Worm (Caenorhabditis elegans) whole organism, L3 larva: ENCODE measurements around the gene R11A8.1.

Experiments
- ama-1 ChIP-seq: fragments of 150-350 bp; optimal IDR thresholded peaks from 2 replicates; lab custom pipeline; 2018
- ceh-16 ChIP-seq: sonication (generic microtip); optimal IDR thresholded peaks from 2 replicates; lab custom pipeline; 2017; ENCODE audit warnings: missing biosample characterization, missing genetic modification characterization
- ceh-28 ChIP-seq: fragments of 150-350 bp; optimal IDR thresholded peaks from 2 replicates; lab custom pipeline; 2014; ENCODE audit warnings: missing biosample characterization, missing genetic modification reagents, missing genetic modification characterization
- ceh-82 ChIP-seq: fragments of 150-350 bp; optimal IDR thresholded peaks from 2 replicates; lab custom pipeline; 2014; ENCODE audit warnings: missing biosample characterization, missing genetic modification characterization
- ceh-9 ChIP-seq: sonication (generic microtip); optimal IDR thresholded peaks from 2 replicates; lab custom pipeline; 2018; ENCODE audit warnings: missing biosample characterization, missing genetic modification characterization
- egl-27 ChIP-seq: sonication (generic microtip); optimal IDR thresholded peaks from 4 replicates; lab custom pipeline; 2017; ENCODE audit warnings: missing biosample characterization, missing genetic modification reagents, missing genetic modification characterization
- egl-5 ChIP-seq: fragments of 150-350 bp; optimal IDR thresholded peaks from 2 replicates; lab custom pipeline; 2017; ENCODE audit warnings: missing biosample characterization, missing genetic modification reagents, missing genetic modification characterization, inconsistent platforms
- elt-2 ChIP-seq: sonication (generic microtip); optimal IDR thresholded peaks from 2 replicates; lab custom pipeline; 2016; ENCODE audit warnings: missing genetic modification reagents, mild to moderate bottlenecking, missing genetic modification characterization, missing compliant biosample characterization
- elt-3 ChIP-seq, 3 experiments: fragments of 150-350 bp in 1 of 3; sonication (generic microtip) in 2 of 3; optimal IDR thresholded peaks; 2 replicates in 2 of 3; 4 replicates in 1 of 3; lab custom pipeline; 2014 to 2017; ENCODE audit warnings: missing biosample characterization in 3 of 3, missing genetic modification characterization in 3 of 3
- fkh-10 ChIP-seq: sonication (generic microtip); optimal IDR thresholded peaks from 2 replicates; lab custom pipeline; 2017; ENCODE audit warnings: missing biosample characterization, missing genetic modification reagents, missing genetic modification characterization
- fkh-2 ChIP-seq: fragments of 150-350 bp; optimal IDR thresholded peaks from 2 replicates; lab custom pipeline; 2014; ENCODE audit warnings: missing biosample characterization, missing genetic modification reagents, missing genetic modification characterization
- fos-1 ChIP-seq: fragments of 150-350 bp; optimal IDR thresholded peaks from 2 replicates; lab custom pipeline; 2014; ENCODE audit warnings: missing biosample characterization, missing genetic modification characterization
- hmg-11 ChIP-seq: sonication (generic microtip); optimal IDR thresholded peaks from 2 replicates; lab custom pipeline; 2016; ENCODE audit warnings: missing genetic modification characterization, missing compliant biosample characterization
- jun-1 ChIP-seq: fragments of 150-350 bp; optimal IDR thresholded peaks from 2 replicates; lab custom pipeline; 2014; ENCODE audit warnings: missing biosample characterization, missing genetic modification reagents, missing genetic modification characterization
- lin-15B ChIP-seq: fragments of 150-350 bp; optimal IDR thresholded peaks from 2 replicates; lab custom pipeline; 2014; ENCODE audit warnings: missing biosample characterization, missing genetic modification characterization
- lin-39 ChIP-seq: fragments of 150-350 bp; optimal IDR thresholded peaks from 2 replicates; lab custom pipeline; 2018; ENCODE audit warnings: missing biosample characterization, missing genetic modification reagents, missing genetic modification characterization
- lsy-12 ChIP-seq: sonication (generic microtip); optimal IDR thresholded peaks from 2 replicates; lab custom pipeline; 2016; ENCODE audit warnings: mild to moderate bottlenecking, missing genetic modification characterization, missing compliant biosample characterization
- mml-1 ChIP-seq: fragments of 150-350 bp; sonication (generic microtip); optimal IDR thresholded peaks from 3 replicates; lab custom pipeline; 2014; ENCODE audit warnings: missing biosample characterization, missing genetic modification characterization
- nfya-1 ChIP-seq: sonication (generic microtip); optimal IDR thresholded peaks from 2 replicates; lab custom pipeline; 2017; ENCODE audit warnings: missing genetic modification characterization, mild to moderate bottlenecking, missing compliant biosample characterization, antibody characterized with exemption, moderate library complexity; ENCODE audit not compliant: insufficient read depth
- nhr-11 ChIP-seq: fragments of 150-350 bp; optimal IDR thresholded peaks from 2 replicates; lab custom pipeline; 2014; ENCODE audit warnings: missing biosample characterization, missing genetic modification characterization
- nhr-237 ChIP-seq: fragments of 150-350 bp; optimal IDR thresholded peaks from 2 replicates; lab custom pipeline; 2014; ENCODE audit warnings: missing biosample characterization, missing genetic modification characterization
- nhr-25 ChIP-seq: sonication (generic microtip); optimal IDR thresholded peaks from 2 replicates; lab custom pipeline; 2017; ENCODE audit warnings: missing biosample characterization, missing genetic modification characterization
- nhr-28 ChIP-seq: fragments of 150-350 bp; optimal IDR thresholded peaks from 2 replicates; lab custom pipeline; 2014; ENCODE audit warnings: missing biosample characterization, missing genetic modification characterization
- nhr-43 ChIP-seq: sonication (generic microtip); optimal IDR thresholded peaks from 2 replicates; lab custom pipeline; 2016; ENCODE audit warnings: mild to moderate bottlenecking, missing genetic modification characterization, missing compliant biosample characterization; ENCODE audit not compliant: poor library complexity, severe bottlenecking
- nhr-67 ChIP-seq: fragments of 150-350 bp; optimal IDR thresholded peaks from 2 replicates; lab custom pipeline; 2014; ENCODE audit warnings: missing biosample characterization, missing genetic modification characterization
- nhr-76 ChIP-seq: fragments of 150-350 bp; sonication (generic microtip); optimal IDR thresholded peaks from 5 replicates; lab custom pipeline; 2014; ENCODE audit warnings: missing biosample characterization, missing genetic modification characterization
- nhr-77 ChIP-seq: fragments of 150-350 bp; optimal IDR thresholded peaks from 2 replicates; lab custom pipeline; 2014; ENCODE audit warnings: missing biosample characterization, missing genetic modification characterization
- pha-4 ChIP-seq: fragments of 150-350 bp; optimal IDR thresholded peaks from 2 replicates; lab custom pipeline; 2014; ENCODE audit warnings: missing biosample characterization, missing genetic modification reagents, missing genetic modification characterization
- pqm-1 ChIP-seq: fragments of 150-350 bp; optimal IDR thresholded peaks from 2 replicates; lab custom pipeline; 2017; ENCODE audit warnings: missing biosample characterization, missing genetic modification characterization, inconsistent platforms
- sea-2 ChIP-seq: fragments of 150-350 bp; sonication (generic microtip); optimal IDR thresholded peaks from 4 replicates; lab custom pipeline; 2014; ENCODE audit warnings: missing biosample characterization, missing genetic modification reagents, missing genetic modification characterization
- skn-1 ChIP-seq: fragments of 150-350 bp; optimal IDR thresholded peaks from 2 replicates; lab custom pipeline; 2014; ENCODE audit warnings: missing biosample characterization, missing genetic modification characterization
- snpc-4 ChIP-seq: fragments of 150-350 bp; optimal IDR thresholded peaks from 2 replicates; lab custom pipeline; 2014; ENCODE audit warnings: missing biosample characterization, missing genetic modification characterization
- tbx-2 ChIP-seq: sonication (generic microtip); optimal IDR thresholded peaks from 2 replicates; lab custom pipeline; 2016; ENCODE audit warnings: mild to moderate bottlenecking, missing genetic modification characterization, missing compliant biosample characterization
- unc-39 ChIP-seq: sonication (generic microtip); optimal IDR thresholded peaks from 4 replicates; lab custom pipeline; 2017; ENCODE audit warnings: missing biosample characterization, missing genetic modification characterization
- unc-62 ChIP-seq: fragments of 150-350 bp; sonication (generic microtip); optimal IDR thresholded peaks from 4 replicates; lab custom pipeline; 2014; ENCODE audit warnings: missing biosample characterization, missing genetic modification reagents, missing genetic modification characterization
- zag-1 ChIP-seq: fragments of 150-350 bp; optimal IDR thresholded peaks from 2 replicates; lab custom pipeline; 2014; ENCODE audit warnings: missing biosample characterization, missing genetic modification characterization

Gene R11A8.1

ce11 chrIV:10360336-10360735, 3.4 kb upstream of the R11A8.1 start, which contains the start of gene ugt-59:
ugt-59 (plus strand) TSS chrIV:10360636.
- TF ChIP-seq egl-27 (tag; lab: Kevin White, UChicago) = no peak
- TF ChIP-seq skn-1 (tag; lab: Kevin White, UChicago) = no peak
- no peak for TF ChIP-seq nhr-77 (tag; lab: Kevin White, UChicago)
- TF ChIP-seq ceh-82 = no peak
- TF ChIP-seq pha-4 (tag; lab: Kevin White, UChicago) = no peak
- no peak for TF ChIP-seq fos-1 (tag; lab: Kevin White, UChicago)
- no peak for TF ChIP-seq elt-2 (tag; lab: Kevin White, UChicago)
- TF ChIP-seq ceh-9 = no peak
- no peak for TF ChIP-seq ceh-28
- TF ChIP-seq mml-1 = no peak
- no peak for TF ChIP-seq nhr-237
- TF ChIP-seq nhr-76 (tag; lab: Kevin White, UChicago) = no peak
- no peak for TF ChIP-seq nhr-67 (tag; lab: Kevin White, UChicago)
- TF ChIP-seq nhr-43 (tag; lab: Kevin White, UChicago) = no peak
- TF ChIP-seq nhr-28 (tag; lab: Kevin White, UChicago) = no peak
- no peak for TF ChIP-seq egl-5 (tag; lab: Kevin White, UChicago)
- no peak for TF ChIP-seq ceh-16 (tag; lab: Kevin White, UChicago)
- no peak for TF ChIP-seq tbx-2 (tag; lab: Kevin White, UChicago)
- no peak for TF ChIP-seq lsy-12 (tag; lab: Kevin White, UChicago)
- TF ChIP-seq jun-1 (tag; lab: Kevin White, UChicago) = no peak

- no peak for TF ChIP-seq lin-39 (tag; lab: Kevin White, UChicago)
- TF ChIP-seq zag-1 (tag; lab: Kevin White, UChicago) = no peak
- TF ChIP-seq unc-62 = no peak
Observed at ce11 chrIV:10357842-10358241, 870 bp upstream of the R11A8.1 start, which contains the start of gene gkow-1. gkow-1 (plus strand) TSS chrIV:10358142.

DNA sequence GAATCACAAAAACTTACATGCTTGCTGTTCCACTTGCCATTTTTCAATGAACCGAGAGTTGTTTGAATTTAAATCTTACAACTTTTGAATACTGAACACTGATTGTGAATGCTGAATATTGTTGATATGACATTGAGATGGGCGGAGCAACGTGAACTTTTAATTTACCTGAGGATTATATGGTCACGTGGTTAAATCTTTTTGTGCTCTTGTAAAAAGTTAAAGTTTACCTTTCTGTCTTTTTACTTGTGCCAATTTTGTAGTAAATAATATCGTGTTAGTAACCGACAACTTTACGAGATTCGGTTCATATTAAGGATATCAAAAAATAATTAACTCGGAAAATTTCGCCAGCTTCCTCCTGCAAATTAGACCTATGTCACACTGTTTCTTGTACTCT, 4.7 kb downstream of the R11A8.1 start, which contains the start of gene Y43C5B.2:
Y43C5B.2 (minus strand) TSS at position 101 of the 400 bp plus-strand sequence.
- TF ChIP-seq nhr-25 (tag; lab: Kevin White, UChicago) (no peak), skn-1 (tag; lab: Kevin White, UChicago) (no peak), zag-1 (tag; lab: Kevin White, UChicago) (no peak), ceh-28 (no peak), elt-2 (tag; lab: Kevin White, UChicago) (no peak), nhr-77 (tag; lab: Kevin White, UChicago) (no peak), ceh-82 (no peak)

- TF ChIP-seq nhr-76 (tag; lab: Kevin White, UChicago) (no peak), ceh-9 (no peak), elt-2 (tag; lab: Kevin White, UChicago) (peak; percentile 84), elt-3 (tag; optimal IDR thresholded peaks at IDR 0.05; lab: Kevin White, UChicago) (no peak), fos-1 (tag; lab: Kevin White, UChicago) (no peak), egl-27 (tag; lab: Kevin White, UChicago) (no peak), unc-39 (tag; lab: Kevin White, UChicago) (no peak), lin-15B (tag; lab: Kevin White, UChicago) (no peak), fkh-10 (GFP tag; lab: Kevin White, UChicago) (no peak), nhr-11 (tag; lab: Kevin White, UChicago) (no peak), sea-2 (GFP tag; lab: Kevin White, UChicago) (no peak), fkh-2 (tag; lab: Kevin White, UChicago) (no peak), nfya-1 (tag; lab: Kevin White, UChicago) (no peak), ama-1 (no peak), pha-4 (tag; lab: Kevin White, UChicago) (peak; percentile 66), snpc-4 (tag; lab: Kevin White, UChicago) (no peak), nhr-77 (tag; lab: Kevin White, UChicago) (no peak), egl-5 (tag; lab: Kevin White, UChicago) (no peak), hmg-11 (tag; lab: Kevin White, UChicago) (no peak), skn-1 (tag; lab: Kevin White, UChicago) (no peak), ceh-82 (no peak), lin-39 (tag; lab: Kevin White, UChicago) (no peak), pqm-1 (tag; lab: Kevin White, UChicago) (peak; percentile 86)
Observed at ce11 chrIV:10349871-10350640, 6.9 kb downstream of the R11A8.1 start, which contains the start of the genes unc-43 and Y43C5B.3. unc-43 (minus strand) TSS chrIV:10350217. Y43C5B.3 (plus strand) TSS chrIV:10350590.
